Worm (Caenorhabditis elegans): ENCODE results near the gene nlp-6.

DNA sequence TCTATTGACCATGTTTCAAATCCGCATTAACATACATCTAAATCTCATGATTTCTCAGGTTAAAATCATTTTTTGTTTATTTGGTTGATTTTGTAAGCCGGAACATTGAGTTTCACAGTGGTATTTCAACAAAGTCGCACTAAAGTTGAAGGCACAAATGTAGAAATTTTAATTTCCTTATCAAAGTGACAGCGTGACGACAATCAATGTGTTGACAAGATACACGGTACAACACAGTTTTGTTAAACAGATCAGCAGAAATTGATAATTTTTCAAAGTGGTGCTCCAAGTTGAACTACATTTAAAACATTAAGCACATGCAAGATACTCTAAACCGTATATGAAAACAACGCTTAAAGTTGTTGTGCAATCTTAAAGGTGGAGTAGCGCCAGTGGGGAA lies 40.4 kb downstream of the nlp-6 start:
- no peak for TF ChIP-seq ztf-11 (tag; optimal IDR thresholded peaks at IDR 0.05)
- TF ChIP-seq nhr-237 (tag; optimal IDR thresholded peaks at IDR 0.05) = no peak
- no peak for TF ChIP-seq zip-8 (tag; optimal IDR thresholded peaks at IDR 0.05)
- no peak for TF ChIP-seq elt-3 (tag; optimal IDR thresholded peaks at IDR 0.05)

All from whole organism, mixed stage, embryonic.